Worm (Caenorhabditis elegans) whole organism, L2 larva: ENCODE results near the gene gna-1.
A peak's percentile ranks its signal among the peaks of the same experiment; 100 is the strongest.

Experiments used
- C34F6.9 ChIP-seq: fragments of 150-350 bp; optimal IDR thresholded peaks from 2 replicates; lab custom pipeline; 2014; ENCODE audit warnings: missing biosample characterization, missing genetic modification characterization
- F13H6.1 ChIP-seq: sonication (generic microtip); optimal IDR thresholded peaks from 2 replicates; lab custom pipeline; 2016; ENCODE audit warnings: missing genetic modification characterization, missing compliant biosample characterization
- R02D3.7 ChIP-seq: fragments of 150-350 bp; optimal IDR thresholded peaks from 2 replicates; lab custom pipeline; 2014; ENCODE audit warnings: missing biosample characterization, missing genetic modification characterization
- alr-1 ChIP-seq: fragments of 150-350 bp; optimal IDR thresholded peaks from 2 replicates; lab custom pipeline; 2014; ENCODE audit warnings: missing biosample characterization, missing genetic modification characterization
- aly-2 ChIP-seq: fragments of 150-350 bp; optimal IDR thresholded peaks from 2 replicates; lab custom pipeline; 2014; ENCODE audit warnings: missing biosample characterization, missing genetic modification characterization
- blmp-1 ChIP-seq: sonication (generic microtip); optimal IDR thresholded peaks from 2 replicates; lab custom pipeline; 2017; ENCODE audit warnings: missing genetic modification characterization, mild to moderate bottlenecking, missing compliant biosample characterization, antibody characterized with exemption, moderate library complexity; ENCODE audit not compliant: insufficient read depth
- ceh-16 ChIP-seq: fragments of 150-350 bp; optimal IDR thresholded peaks from 2 replicates; lab custom pipeline; 2014; ENCODE audit warnings: missing biosample characterization, missing genetic modification characterization
- ceh-82 ChIP-seq: fragments of 150-350 bp; optimal IDR thresholded peaks from 2 replicates; lab custom pipeline; 2014; ENCODE audit warnings: missing biosample characterization, missing genetic modification characterization
- egl-27 ChIP-seq: sonication (generic microtip); optimal IDR thresholded peaks from 3 replicates; lab custom pipeline; 2017; ENCODE audit warnings: missing biosample characterization, missing genetic modification reagents, missing genetic modification characterization
- fos-1 ChIP-seq: fragments of 150-350 bp; optimal IDR thresholded peaks from 2 replicates; lab custom pipeline; 2014; ENCODE audit warnings: missing biosample characterization, missing genetic modification characterization
- gmeb-1 ChIP-seq: fragments of 150-350 bp; optimal IDR thresholded peaks from 2 replicates; lab custom pipeline; 2014; ENCODE audit warnings: missing biosample characterization, missing genetic modification characterization
- lin-11 ChIP-seq: fragments of 150-350 bp; sonication (generic microtip); optimal IDR thresholded peaks from 2 replicates; lab custom pipeline; 2014; ENCODE audit warnings: missing biosample characterization, missing genetic modification characterization, inconsistent platforms, mixed read lengths
- lin-13 ChIP-seq: fragments of 150-350 bp; optimal IDR thresholded peaks from 2 replicates; lab custom pipeline; 2014; ENCODE audit warnings: missing biosample characterization, missing genetic modification reagents, missing genetic modification characterization
- lin-39 ChIP-seq: fragments of 150-350 bp; optimal IDR thresholded peaks from 2 replicates; lab custom pipeline; 2014; ENCODE audit warnings: missing biosample characterization, missing genetic modification reagents, missing genetic modification characterization
- lsy-2 ChIP-seq, 2 experiments: fragments of 150-350 bp in 1 of 2; sonication (generic microtip) in 1 of 2; optimal IDR thresholded peaks; 2 replicates each; lab custom pipeline; 2014 to 2017; ENCODE audit warnings: missing biosample characterization in 2 of 2, missing genetic modification characterization in 2 of 2
- mab-5 ChIP-seq: fragments of 150-350 bp; optimal IDR thresholded peaks from 2 replicates; lab custom pipeline; 2014; ENCODE audit warnings: missing biosample characterization, missing genetic modification characterization
- nhr-10 ChIP-seq: sonication (generic microtip); optimal IDR thresholded peaks from 2 replicates; lab custom pipeline; 2017; ENCODE audit warnings: missing biosample characterization, missing genetic modification characterization
- nhr-11 ChIP-seq: fragments of 150-350 bp; optimal IDR thresholded peaks from 2 replicates; lab custom pipeline; 2014; ENCODE audit warnings: missing biosample characterization, missing genetic modification characterization
- nhr-12 ChIP-seq: fragments of 150-350 bp; optimal IDR thresholded peaks from 2 replicates; lab custom pipeline; 2014; ENCODE audit warnings: missing biosample characterization, missing genetic modification characterization
- nhr-21 ChIP-seq: fragments of 150-350 bp; optimal IDR thresholded peaks from 2 replicates; lab custom pipeline; 2014; ENCODE audit warnings: missing biosample characterization, missing genetic modification characterization
- nhr-237 ChIP-seq: fragments of 150-350 bp; optimal IDR thresholded peaks from 2 replicates; lab custom pipeline; 2014; ENCODE audit warnings: missing biosample characterization, missing genetic modification characterization
- nhr-25 ChIP-seq: fragments of 150-350 bp; sonication (generic microtip); optimal IDR thresholded peaks from 3 replicates; lab custom pipeline; 2014; ENCODE audit warnings: missing biosample characterization, missing genetic modification characterization
- nhr-77 ChIP-seq: fragments of 150-350 bp; optimal IDR thresholded peaks from 2 replicates; lab custom pipeline; 2014; ENCODE audit warnings: missing biosample characterization, missing genetic modification characterization
- sem-4 ChIP-seq: fragments of 150-350 bp; optimal IDR thresholded peaks from 2 replicates; lab custom pipeline; 2014; ENCODE audit warnings: missing biosample characterization, missing genetic modification reagents, missing genetic modification characterization
- skn-1 ChIP-seq: sonication (generic microtip); optimal IDR thresholded peaks from 2 replicates; lab custom pipeline; 2017; ENCODE audit warnings: missing biosample characterization, missing genetic modification characterization
- sma-3 ChIP-seq: sonication (generic microtip); optimal IDR thresholded peaks from 2 replicates; lab custom pipeline; 2016; ENCODE audit warnings: missing genetic modification reagents, missing genetic modification characterization, missing compliant biosample characterization
- sma-9 ChIP-seq, 2 experiments: fragments of 150-350 bp in 1 of 2; sonication (generic microtip) in 1 of 2; optimal IDR thresholded peaks; 2 replicates each; lab custom pipeline; 2014 to 2016; ENCODE audit warnings: missing genetic modification characterization in 2 of 2, mild to moderate bottlenecking in 1 of 2, missing biosample characterization in 1 of 2, missing compliant biosample characterization in 1 of 2, missing genetic modification reagents in 1 of 2, moderate library complexity in 1 of 2
- snpc-4 ChIP-seq: fragments of 150-350 bp; optimal IDR thresholded peaks from 2 replicates; lab custom pipeline; 2014; ENCODE audit warnings: missing biosample characterization, missing genetic modification characterization
- unc-39 ChIP-seq: fragments of 150-350 bp; optimal IDR thresholded peaks from 2 replicates; lab custom pipeline; 2014; ENCODE audit warnings: missing biosample characterization, missing genetic modification characterization
- unc-55 ChIP-seq: fragments of 150-350 bp; sonication (generic microtip); optimal IDR thresholded peaks from 3 replicates; lab custom pipeline; 2014; ENCODE audit warnings: missing biosample characterization, missing genetic modification reagents, missing genetic modification characterization
- zag-1 ChIP-seq: fragments of 150-350 bp; optimal IDR thresholded peaks from 2 replicates; lab custom pipeline; 2014; ENCODE audit warnings: missing biosample characterization, missing genetic modification characterization
- ztf-1 ChIP-seq: fragments of 200-800 bp; sonication (Bioruptor generic); conservative IDR thresholded peaks from 2 replicates; pipeline ENCODE4 v1.3.6; 2022; ENCODE audit warnings: missing genetic modification characterization, missing compliant biosample characterization
- ztf-11 ChIP-seq: sonication (generic microtip); optimal IDR thresholded peaks from 2 replicates; lab custom pipeline; 2017; ENCODE audit warnings: missing biosample characterization, missing genetic modification characterization

The gna-1 gene

ce11 chrV:10333843-10334242 is 13.9 kb upstream of the gna-1 start:
- TF ChIP-seq nhr-77 (tag; lab: Kevin White, UChicago) (no peak), lin-13 (GFP tag; lab: Kevin White, UChicago) (no peak), sma-3 (GFP tag; lab: Kevin White, UChicago) (peak; percentile 23), sma-9 (GFP tag; optimal IDR thresholded peaks at IDR 0.05; lab: Kevin White, UChicago) (peak; percentile 28), sma-9 (tag; optimal IDR thresholded peaks at IDR 0.05; lab: Kevin White, UChicago) (no peak), alr-1 (no peak), nhr-237 (no peak), lsy-2 (tag; optimal IDR thresholded peaks at IDR 0.05; lab: Kevin White, UChicago) (no peak), unc-55 (no peak), sem-4 (no peak), fos-1 (tag; lab: Kevin White, UChicago) (peak; percentile 73), egl-27 (tag; lab: Kevin White, UChicago) (no peak), C34F6.9 (tag; lab: Kevin White, UChicago) (no peak), nhr-10 (tag; lab: Kevin White, UChicago) (no peak), nhr-11 (tag; lab: Kevin White, UChicago) (no peak)

DNA sequence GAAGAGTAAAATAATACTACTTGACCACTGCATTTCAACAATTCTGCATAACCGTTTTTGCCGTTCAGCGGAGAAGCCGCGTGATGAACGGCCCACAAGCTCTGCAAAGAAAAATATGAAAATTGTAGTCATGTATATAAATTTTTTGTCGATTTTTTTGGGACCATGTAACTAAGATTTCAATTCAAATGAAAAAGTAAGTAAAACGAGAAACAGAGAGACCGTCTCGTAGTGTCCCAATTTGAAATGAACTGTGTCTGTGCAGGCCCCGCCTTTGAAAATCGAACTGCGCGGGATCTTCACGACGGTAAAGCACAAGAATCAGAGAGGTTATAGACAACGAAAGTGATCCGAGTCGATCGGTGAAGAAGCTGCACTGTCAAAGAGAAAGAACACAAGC is 12.1 kb upstream of the gna-1 start, which contains the start of gene crm-1:
TSS of gene crm-1 (minus strand) at position 101 of the 400 bp plus-strand sequence.
- no peak for TF ChIP-seq F13H6.1 (tag; lab: Kevin White, UChicago)
- no peak for TF ChIP-seq unc-55
- TF ChIP-seq ceh-82 (tag; lab: Kevin White, UChicago): no peak
- no peak for TF ChIP-seq nhr-12 (tag; lab: Kevin White, UChicago)
- no peak for TF ChIP-seq nhr-25 (tag; lab: Kevin White, UChicago)

- TF ChIP-seq F13H6.1 (tag; lab: Kevin White, UChicago) (peak; percentile 8), nhr-77 (tag; lab: Kevin White, UChicago) (no peak)
These were observed 8.1 kb upstream of the gna-1 start for ce11 chrV:10328080-10328479.

- no peak for TF ChIP-seq alr-1
- no peak for TF ChIP-seq ceh-82 (tag; lab: Kevin White, UChicago)
- TF ChIP-seq nhr-11 (tag; lab: Kevin White, UChicago): no peak
- TF ChIP-seq lin-39 (tag; lab: Kevin White, UChicago): no peak
- TF ChIP-seq unc-39 (tag; lab: Kevin White, UChicago): no peak
These were observed 3.6 kb upstream of the gna-1 start for ce11 chrV:10323537-10323936.

ce11 chrV:10319434-10319833 is 517 bp downstream of the gna-1 start, which contains the start of gene B0024.11:
TSS of gene B0024.11 (minus strand) at chrV:10319534.
- TF ChIP-seq aly-2 (tag; lab: Kevin White, UChicago) (no peak), zag-1 (tag; lab: Kevin White, UChicago) (no peak), nhr-237 (no peak), nhr-10 (tag; lab: Kevin White, UChicago) (no peak), snpc-4 (tag; lab: Kevin White, UChicago) (no peak), alr-1 (no peak), ceh-82 (tag; lab: Kevin White, UChicago) (no peak), R02D3.7 (no peak), mab-5 (no peak), lin-11 (tag; lab: Kevin White, UChicago) (no peak), ceh-16 (tag; lab: Kevin White, UChicago) (no peak), nhr-11 (tag; lab: Kevin White, UChicago) (no peak), nhr-21 (tag; lab: Kevin White, UChicago) (no peak), ztf-1 (GFP tag; lab: Robert Waterston, UW) (no peak), nhr-25 (tag; lab: Kevin White, UChicago) (no peak), skn-1 (no peak), gmeb-1 (tag; lab: Kevin White, UChicago) (no peak), blmp-1 (tag; lab: Kevin White, UChicago) (no peak), ztf-11 (tag; lab: Kevin White, UChicago) (no peak)
